Fruit fly (Drosophila melanogaster) whole organism, adult: ENCODE measurements around the gene Sf3b5.

Experiments used
- CG11617 ChIP-seq: fragments of 200-800 bp; sonication (Bioruptor generic); optimal IDR thresholded peaks from 2 replicates; lab custom pipeline; 2017; ENCODE audit warnings: mild to moderate bottlenecking, missing biosample characterization, missing genetic modification reagents, missing genetic modification characterization
- CG12768 ChIP-seq: fragments of 200-800 bp; sonication (Bioruptor generic); optimal IDR thresholded peaks from 2 replicates; lab custom pipeline; 2017; ENCODE audit warnings: missing biosample characterization, missing genetic modification characterization, mild to moderate bottlenecking, moderate library complexity, missing genetic modification reagents
- CG14711 ChIP-seq: fragments of 200-800 bp; sonication (Bioruptor generic); optimal IDR thresholded peaks from 2 replicates; lab custom pipeline; 2018; ENCODE audit warnings: missing biosample characterization, mild to moderate bottlenecking, missing genetic modification characterization, moderate library complexity
- CG1620 ChIP-seq: fragments of 200-800 bp; sonication (Bioruptor generic); optimal IDR thresholded peaks from 2 replicates; lab custom pipeline; 2016; ENCODE audit warnings: missing biosample characterization, missing genetic modification characterization
- CG33017 ChIP-seq: fragments of 200-800 bp; sonication (Bioruptor generic); optimal IDR thresholded peaks from 2 replicates; lab custom pipeline; 2018; ENCODE audit warnings: missing biosample characterization, mild to moderate bottlenecking, missing genetic modification characterization, moderate library complexity
- CG7045 ChIP-seq: fragments of 200-800 bp; sonication (Bioruptor generic); optimal IDR thresholded peaks from 2 replicates; lab custom pipeline; 2017; ENCODE audit warnings: missing biosample characterization, mild to moderate bottlenecking, missing genetic modification characterization
- Clk ChIP-seq: fragments of 200-800 bp; sonication (Bioruptor generic); optimal IDR thresholded peaks from 2 replicates; lab custom pipeline; 2017; ENCODE audit warnings: missing biosample characterization, missing genetic modification characterization
- Crg-1 ChIP-seq: fragments of 200-800 bp; sonication (Bioruptor generic); optimal IDR thresholded peaks from 2 replicates; lab custom pipeline; 2016; ENCODE audit warnings: missing biosample characterization, missing genetic modification characterization
- bab1 ChIP-seq: fragments of 200-800 bp; sonication (Bioruptor generic); optimal IDR thresholded peaks from 3 replicates; lab custom pipeline; 2019; ENCODE audit warnings: missing biosample characterization, mild to moderate bottlenecking, missing genetic modification characterization, moderate library complexity
- cic ChIP-seq: fragments of 200-800 bp; sonication (Bioruptor generic); optimal IDR thresholded peaks from 2 replicates; lab custom pipeline; 2017; ENCODE audit warnings: missing biosample characterization, mild to moderate bottlenecking, missing genetic modification characterization, moderate library complexity
- cnc ChIP-seq, 2 experiments: fragments of >200 bp; optimal IDR thresholded peaks; 2 replicates each; lab custom pipeline; 2017
- ovo ChIP-seq: fragments of 200-800 bp; sonication (Bioruptor generic); optimal IDR thresholded peaks from 2 replicates; lab custom pipeline; 2016; ENCODE audit warnings: missing biosample characterization, missing genetic modification characterization
- pad ChIP-seq: fragments of 200-800 bp; sonication (Bioruptor generic); optimal IDR thresholded peaks from 3 replicates; lab custom pipeline; 2017; ENCODE audit warnings: missing biosample characterization, missing genetic modification characterization, mild to moderate bottlenecking, moderate library complexity, missing genetic modification reagents
- tj ChIP-seq: fragments of 200-800 bp; sonication (Bioruptor generic); optimal IDR thresholded peaks from 3 replicates; lab custom pipeline; 2017; ENCODE audit warnings: missing biosample characterization, mild to moderate bottlenecking, missing genetic modification characterization, moderate library complexity

Sf3b5 gene

DNA sequence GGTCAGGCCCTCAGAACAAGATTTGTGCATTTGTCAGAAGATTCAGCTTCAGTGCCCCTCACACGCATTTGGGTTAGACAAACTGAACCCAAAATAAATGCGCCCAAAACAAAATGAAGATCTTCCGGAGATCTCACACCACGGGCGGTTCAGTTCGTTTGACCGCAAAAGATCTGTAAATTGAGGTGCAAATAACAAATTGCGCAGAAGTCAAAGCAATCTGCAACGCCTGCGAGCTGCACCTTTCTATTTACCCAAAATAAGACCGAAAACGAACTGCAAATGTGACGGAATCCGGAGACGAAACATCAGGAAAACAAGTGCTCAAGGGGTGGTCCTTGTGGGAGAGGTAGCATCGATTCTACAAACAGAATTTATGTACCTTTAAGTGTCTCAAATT, 49.6 kb downstream of the Sf3b5 start:
- TF ChIP-seq cic (GFP tag; lab: Kevin White, UChicago) = no peak
- no peak for TF ChIP-seq CG7045 (GFP tag; lab: Kevin White, UChicago)
- TF ChIP-seq CG12768 (GFP tag; lab: Kevin White, UChicago) = no peak
- TF ChIP-seq bab1 (GFP tag; lab: Kevin White, UChicago) = no peak
- TF ChIP-seq CG11617 (GFP tag; lab: Kevin White, UChicago) = no peak
- TF ChIP-seq ovo (GFP tag; lab: Kevin White, UChicago) = no peak
- TF ChIP-seq Clk = no peak
- TF ChIP-seq CG33017 (tag; lab: Kevin White, UChicago) = no peak
- no peak for TF ChIP-seq tj (GFP tag; lab: Kevin White, UChicago)
- no peak for TF ChIP-seq CG1620 (GFP tag; lab: Kevin White, UChicago)
- no peak for TF ChIP-seq cnc (optimal IDR thresholded peaks at IDR 0.05; lab: Kevin White, UChicago)
- TF ChIP-seq pad = no peak
- no peak for TF ChIP-seq CG14711 (tag; lab: Kevin White, UChicago)
- no peak for TF ChIP-seq Crg-1 (GFP tag; lab: Kevin White, UChicago)
